In the genomic region with DNA sequence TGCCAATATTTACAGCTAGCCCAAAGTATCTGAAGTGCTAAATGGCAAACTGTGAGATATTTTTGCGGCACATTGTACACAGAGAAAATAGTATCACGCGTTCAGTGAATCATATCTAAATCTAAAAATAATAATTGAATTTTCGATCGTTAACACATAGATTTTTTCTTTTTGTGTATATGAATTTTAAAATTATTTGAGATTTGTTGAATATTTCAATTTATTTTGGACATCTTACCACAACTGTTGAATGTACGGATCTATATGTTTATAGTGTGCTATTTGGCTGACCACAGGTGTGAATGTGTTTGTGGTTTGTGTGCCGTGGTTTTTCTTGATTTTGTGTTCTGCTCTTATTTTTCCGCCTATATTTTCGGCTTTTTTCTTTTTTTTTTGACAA, we compare ENCODE assay signal across 1 fruit fly cellular context.
TF ChIP-seq lines count a peak whose summit lies in the region.

No protein-coding gene starts in this region.

TF ChIP-seq in whole organism, embryonic, 481 proteins besides CTCF, POLR2A, EP300 and RAD21 (continued from another document and continues in another):
- TF ChIP-seq Xbp1 (GFP tag; optimal IDR thresholded peaks at IDR 0.05; lab: Kevin White, UChicago) = peak; percentile 51
- TF ChIP-seq Bteb2 (GFP tag; optimal IDR thresholded peaks at IDR 0.05; lab: Kevin White, UChicago) = no peak
- no peak for TF ChIP-seq sr (GFP tag; IDR thresholded peaks at IDR 0.05; lab: Robert Waterston, UW)
- TF ChIP-seq CG2129 (GFP tag; IDR thresholded peaks at IDR 0.05; lab: Robert Waterston, UW; ENCODE audit: partially characterized antibody) = no peak
- TF ChIP-seq CG9876 (GFP tag; optimal IDR thresholded peaks at IDR 0.05; lab: Kevin White, UChicago) = no peak
- TF ChIP-seq CG9817 (tag; optimal IDR thresholded peaks at IDR 0.05; lab: Kevin White, UChicago) = peak; percentile 60
- peak; percentile 36 for TF ChIP-seq CG16815 (GFP tag; optimal IDR thresholded peaks at IDR 0.05; lab: Kevin White, UChicago)
- TF ChIP-seq sob (GFP tag; IDR thresholded peaks at IDR 0.05; lab: Robert Waterston, UW) = no peak; the same call in none of the 2 replicates
- TF ChIP-seq slp2 (GFP tag; optimal IDR thresholded peaks at IDR 0.05; lab: Kevin White, UChicago) = peak; percentile 23
- TF ChIP-seq bab2 (GFP tag; optimal IDR thresholded peaks at IDR 0.05; lab: Kevin White, UChicago) = peak; percentile 38
- no peak for TF ChIP-seq CG4328 (GFP tag; optimal IDR thresholded peaks at IDR 0.05; lab: Kevin White, UChicago)
- TF ChIP-seq mam (GFP tag; optimal IDR thresholded peaks at IDR 0.05; lab: Kevin White, UChicago) = peak; percentile 62
- no peak for TF ChIP-seq CG13296 (GFP tag; optimal IDR thresholded peaks at IDR 0.05; lab: Kevin White, UChicago)
- no peak for TF ChIP-seq Lpt (GFP tag; optimal IDR thresholded peaks at IDR 0.05; lab: Kevin White, UChicago)
- TF ChIP-seq Hsf (GFP tag; optimal IDR thresholded peaks at IDR 0.05; lab: Kevin White, UChicago) = peak; percentile 56
- TF ChIP-seq CG32532 (GFP tag; IDR thresholded peaks at IDR 0.05; lab: Robert Waterston, UW) = peak; percentile 71
- no peak for TF ChIP-seq knrl (GFP tag; IDR thresholded peaks at IDR 0.05; lab: Robert Waterston, UW; ENCODE audit: partially characterized antibody)
- TF ChIP-seq phol (tag; optimal IDR thresholded peaks at IDR 0.05; lab: Kevin White, UChicago) = peak; percentile 61
- TF ChIP-seq ro (GFP tag; IDR thresholded peaks at IDR 0.05; lab: Robert Waterston, UW) = 0 out of 2 replicates have a peak, but pooled peaks have one; percentile 28
- TF ChIP-seq H2.0 (GFP tag; IDR thresholded peaks at IDR 0.05; lab: Robert Waterston, UW) = peak; percentile 51; the same call in 1 of the 2 replicates
- TF ChIP-seq CG7928 (GFP tag; optimal IDR thresholded peaks at IDR 0.05; lab: Kevin White, UChicago) = peak; percentile 22
- TF ChIP-seq bbx (GFP tag; IDR thresholded peaks at IDR 0.05; lab: Robert Waterston, UW; ENCODE audit: partially characterized antibody) = no peak
- TF ChIP-seq chm (GFP tag; IDR thresholded peaks at IDR 0.05; lab: Robert Waterston, UW) = no peak
- peak; percentile 67 for TF ChIP-seq CG3281 (GFP tag; optimal IDR thresholded peaks at IDR 0.05; lab: Kevin White, UChicago)
- TF ChIP-seq CG11695 (GFP tag; IDR thresholded peaks at IDR 0.05; lab: Robert Waterston, UW) = peak; percentile 58; the same call in 2 of the 3 replicates
- TF ChIP-seq CG7786 (GFP tag; optimal IDR thresholded peaks at IDR 0.05; lab: Kevin White, UChicago) = peak; percentile 49
- TF ChIP-seq CG32772 (GFP tag; IDR thresholded peaks at IDR 0.05; lab: Robert Waterston, UW) = no peak; the same call in none of the 2 replicates
- TF ChIP-seq Awh (GFP tag; IDR thresholded peaks at IDR 0.05; lab: Robert Waterston, UW) = no peak
- no peak for TF ChIP-seq her (GFP tag; optimal IDR thresholded peaks at IDR 0.05; lab: Kevin White, UChicago)
- TF ChIP-seq fd64A (GFP tag; optimal IDR thresholded peaks at IDR 0.05; lab: Kevin White, UChicago) = no peak
- peak; percentile 37; the same call in 1 of the 2 replicates for TF ChIP-seq ap (GFP tag; IDR thresholded peaks at IDR 0.05; lab: Robert Waterston, UW)
- peak; percentile 74 for TF ChIP-seq Rfx (GFP tag; IDR thresholded peaks at IDR 0.05; lab: Robert Waterston, UW)
- peak; percentile 19 for TF ChIP-seq caup (GFP tag; optimal IDR thresholded peaks at IDR 0.05; lab: Kevin White, UChicago; ENCODE audit: severe bottlenecking)
- no peak for TF ChIP-seq mld (GFP tag; IDR thresholded peaks at IDR 0.05; lab: Robert Waterston, UW; ENCODE audit: partially characterized antibody)
- no peak for TF ChIP-seq CG30431 (GFP tag; optimal IDR thresholded peaks at IDR 0.05; lab: Kevin White, UChicago)
- TF ChIP-seq CG18262 (tag; optimal IDR thresholded peaks at IDR 0.05; lab: Kevin White, UChicago) = peak; percentile 58
- TF ChIP-seq pfk (GFP tag; optimal IDR thresholded peaks at IDR 0.05; lab: Kevin White, UChicago) = no peak
- no peak for TF ChIP-seq lbe (GFP tag; optimal IDR thresholded peaks at IDR 0.05; lab: Kevin White, UChicago)
- TF ChIP-seq Dfd (GFP tag; optimal IDR thresholded peaks at IDR 0.05; lab: Kevin White, UChicago) = no peak
- TF ChIP-seq CG10267 (tag; optimal IDR thresholded peaks at IDR 0.05; lab: Kevin White, UChicago) = peak; percentile 38
- no peak for TF ChIP-seq Bgb (GFP tag; IDR thresholded peaks at IDR 0.05; lab: Robert Waterston, UW; ENCODE audit: partially characterized antibody)
- no peak for TF ChIP-seq fru (optimal IDR thresholded peaks at IDR 0.05; lab: Kevin White, UChicago)
- no peak for TF ChIP-seq CG3407 (GFP tag; optimal IDR thresholded peaks at IDR 0.05; lab: Kevin White, UChicago)
- TF ChIP-seq jigr1 (GFP tag; IDR thresholded peaks at IDR 0.05; lab: Robert Waterston, UW) = no peak
- TF ChIP-seq pzg (GFP tag; optimal IDR thresholded peaks at IDR 0.05; lab: Kevin White, UChicago) = no peak
- no peak for TF ChIP-seq dmrt11E (tag; optimal IDR thresholded peaks at IDR 0.05; lab: Kevin White, UChicago)
- peak; percentile 55 for TF ChIP-seq NfI (GFP tag; optimal IDR thresholded peaks at IDR 0.05; lab: Kevin White, UChicago)
- TF ChIP-seq D19B (GFP tag; optimal IDR thresholded peaks at IDR 0.05; lab: Kevin White, UChicago) = peak; percentile 54
- TF ChIP-seq CG12299 (tag; optimal IDR thresholded peaks at IDR 0.05; lab: Kevin White, UChicago) = no peak
- TF ChIP-seq sima (GFP tag; optimal IDR thresholded peaks at IDR 0.05; lab: Kevin White, UChicago) = no peak
- no peak for TF ChIP-seq B-H2 (GFP tag; optimal IDR thresholded peaks at IDR 0.05; lab: Kevin White, UChicago)
- TF ChIP-seq CG4707 (GFP tag; optimal IDR thresholded peaks at IDR 0.05; lab: Kevin White, UChicago) = no peak
- no peak for TF ChIP-seq CG10462 (GFP tag; optimal IDR thresholded peaks at IDR 0.05; lab: Kevin White, UChicago)
- TF ChIP-seq Antp (GFP tag; optimal IDR thresholded peaks at IDR 0.05; lab: Kevin White, UChicago) = peak; percentile 14
- peak; percentile 68 for TF ChIP-seq CG30403 (GFP tag; optimal IDR thresholded peaks at IDR 0.05; lab: Kevin White, UChicago)
- TF ChIP-seq slou (GFP tag; optimal IDR thresholded peaks at IDR 0.05; lab: Kevin White, UChicago) = no peak
- peak; percentile 43 for TF ChIP-seq Nf-YB (GFP tag; optimal IDR thresholded peaks at IDR 0.05; lab: Kevin White, UChicago)
- no peak for TF ChIP-seq Hr78 (GFP tag; optimal IDR thresholded peaks at IDR 0.05; lab: Kevin White, UChicago)
- no peak for TF ChIP-seq hkb (optimal IDR thresholded peaks at IDR 0.05; lab: Kevin White, UChicago)
- peak; percentile 10; the same call in 1 of the 2 replicates for TF ChIP-seq hkb (GFP tag; IDR thresholded peaks at IDR 0.05; lab: Robert Waterston, UW)
- TF ChIP-seq nom (GFP tag; optimal IDR thresholded peaks at IDR 0.05; lab: Kevin White, UChicago) = no peak
- peak; percentile 48 for TF ChIP-seq CG2712 (tag; optimal IDR thresholded peaks at IDR 0.05; lab: Kevin White, UChicago)
- TF ChIP-seq CG11723 (GFP tag; optimal IDR thresholded peaks at IDR 0.05; lab: Kevin White, UChicago) = no peak
- TF ChIP-seq CG14441 (GFP tag; IDR thresholded peaks at IDR 0.05; lab: Robert Waterston, UW) = peak; percentile 69
- no peak for TF ChIP-seq CG8359 (GFP tag; optimal IDR thresholded peaks at IDR 0.05; lab: Kevin White, UChicago; ENCODE audit: borderline replicate concordance)
- TF ChIP-seq chif (GFP tag; optimal IDR thresholded peaks at IDR 0.05; lab: Kevin White, UChicago) = peak in 1 of 2 experiments; percentile 42
- no peak for TF ChIP-seq Elba2 (GFP tag; optimal IDR thresholded peaks at IDR 0.05; lab: Kevin White, UChicago)
- TF ChIP-seq MBD-R2 (GFP tag; IDR thresholded peaks at IDR 0.05; lab: Robert Waterston, UW) = 0 out of 2 replicates have a peak, but pooled peaks have one; percentile 18
- TF ChIP-seq chinmo (GFP tag; IDR thresholded peaks at IDR 0.05; lab: Robert Waterston, UW; ENCODE audit: partially characterized antibody) = no peak
- TF ChIP-seq lola (GFP tag; optimal IDR thresholded peaks at IDR 0.05; lab: Kevin White, UChicago) = peak in 1 of 3 experiments; percentile 18
- TF ChIP-seq Fer1 (GFP tag; optimal IDR thresholded peaks at IDR 0.05; lab: Kevin White, UChicago) = peak; percentile 47
- TF ChIP-seq tgo (GFP tag; IDR thresholded peaks at IDR 0.05; lab: Robert Waterston, UW) = peak; percentile 46; the same call in 1 of the 3 replicates
- no peak for TF ChIP-seq gfzf (GFP tag; optimal IDR thresholded peaks at IDR 0.05; lab: Kevin White, UChicago)
- no peak for TF ChIP-seq croc (GFP tag; conservative IDR thresholded peaks at IDR 0.05; lab: Robert Waterston, UW)
- no peak for TF ChIP-seq CG7987 (GFP tag; optimal IDR thresholded peaks at IDR 0.05; lab: Kevin White, UChicago)
- TF ChIP-seq Ravus (GFP tag; IDR thresholded peaks at IDR 0.05; lab: Robert Waterston, UW) = 0 out of 2 replicates have a peak, but pooled peaks have one; percentile 4
- peak; percentile 43 for TF ChIP-seq HLH54F (GFP tag; optimal IDR thresholded peaks at IDR 0.05; lab: Kevin White, UChicago)
- no peak for TF ChIP-seq CG18011 (GFP tag; optimal IDR thresholded peaks at IDR 0.05; lab: Kevin White, UChicago)
- peak; percentile 65 for TF ChIP-seq pho (GFP tag; optimal IDR thresholded peaks at IDR 0.05; lab: Kevin White, UChicago)
- no peak for TF ChIP-seq Lhr (GFP tag; optimal IDR thresholded peaks at IDR 0.05; lab: Kevin White, UChicago)
- TF ChIP-seq C15 (GFP tag; IDR thresholded peaks at IDR 0.05; lab: Robert Waterston, UW) = 0 out of 3 replicates have a peak, but pooled peaks have one; percentile 8
- no peak for TF ChIP-seq gt (GFP tag; IDR thresholded peaks at IDR 0.05; lab: Robert Waterston, UW)
- peak; percentile 43 for TF ChIP-seq Max (GFP tag; optimal IDR thresholded peaks at IDR 0.05; lab: Kevin White, UChicago)
- no peak for TF ChIP-seq Dad (GFP tag; optimal IDR thresholded peaks at IDR 0.05; lab: Kevin White, UChicago)
- peak; percentile 65; the same call in 2 of the 3 replicates for TF ChIP-seq dysf (GFP tag; IDR thresholded peaks at IDR 0.05; lab: Robert Waterston, UW)
- TF ChIP-seq chn (GFP tag; optimal IDR thresholded peaks at IDR 0.05; lab: Kevin White, UChicago) = no peak
- peak; percentile 31 for TF ChIP-seq odd (GFP tag; optimal IDR thresholded peaks at IDR 0.05; lab: Kevin White, UChicago)
- TF ChIP-seq sens-2 (GFP tag; IDR thresholded peaks at IDR 0.05; lab: Robert Waterston, UW) = no peak
- no peak for TF ChIP-seq Dp (GFP tag; optimal IDR thresholded peaks at IDR 0.05; lab: Kevin White, UChicago)
- no peak for TF ChIP-seq Sin3A (optimal IDR thresholded peaks at IDR 0.05; lab: Kevin White, UChicago)
- TF ChIP-seq Doc2 (GFP tag; IDR thresholded peaks at IDR 0.05; lab: Robert Waterston, UW) = no peak
- no peak for TF ChIP-seq CG2116 (GFP tag; optimal IDR thresholded peaks at IDR 0.05; lab: Kevin White, UChicago)
- no peak for TF ChIP-seq ash1 (GFP tag; optimal IDR thresholded peaks at IDR 0.05; lab: Kevin White, UChicago)
- TF ChIP-seq gro (GFP tag; optimal IDR thresholded peaks at IDR 0.05; lab: Kevin White, UChicago) = peak; percentile 16
- TF ChIP-seq CG15073 (GFP tag; optimal IDR thresholded peaks at IDR 0.05; lab: Kevin White, UChicago) = no peak
- peak; percentile 40 for TF ChIP-seq Hr3 (GFP tag; optimal IDR thresholded peaks at IDR 0.05; lab: Kevin White, UChicago)
- peak; percentile 24; the same call in 1 of the 2 replicates for TF ChIP-seq CG9215 (GFP tag; IDR thresholded peaks at IDR 0.05; lab: Robert Waterston, UW)
- TF ChIP-seq CG10321 (GFP tag; IDR thresholded peaks at IDR 0.05; lab: Robert Waterston, UW) = no peak
- TF ChIP-seq NC2α (GFP tag; optimal IDR thresholded peaks at IDR 0.05; lab: Kevin White, UChicago) = no peak
- TF ChIP-seq abd-A (tag; optimal IDR thresholded peaks at IDR 0.05; lab: Kevin White, UChicago) = no peak
- TF ChIP-seq CG4730 (GFP tag; IDR thresholded peaks at IDR 0.05; lab: Robert Waterston, UW) = peak; percentile 44; the same call in 1 of the 2 replicates
- 0 out of 2 replicates have a peak, but pooled peaks have one; percentile 8 for TF ChIP-seq CG31224 (GFP tag; IDR thresholded peaks at IDR 0.05; lab: Robert Waterston, UW)
- TF ChIP-seq toy (GFP tag; IDR thresholded peaks at IDR 0.05; lab: Robert Waterston, UW) = no peak
- no peak for TF ChIP-seq bowl (GFP tag; IDR thresholded peaks at IDR 0.05; lab: Robert Waterston, UW)
- TF ChIP-seq CG12071 (GFP tag; optimal IDR thresholded peaks at IDR 0.05; lab: Kevin White, UChicago) = no peak
- TF ChIP-seq cwo (GFP tag; optimal IDR thresholded peaks at IDR 0.05; lab: Kevin White, UChicago) = peak; percentile 51
- TF ChIP-seq onecut (GFP tag; IDR thresholded peaks at IDR 0.05; lab: Robert Waterston, UW) = no peak
- no peak for TF ChIP-seq CG16779 (GFP tag; IDR thresholded peaks at IDR 0.05; lab: Robert Waterston, UW)
- TF ChIP-seq Jarid2 (GFP tag; optimal IDR thresholded peaks at IDR 0.05; lab: Kevin White, UChicago) = no peak
- TF ChIP-seq inv (GFP tag; IDR thresholded peaks at IDR 0.05; lab: Robert Waterston, UW; ENCODE audit: partially characterized antibody) = no peak
- no peak for TF ChIP-seq CG31365 (tag; optimal IDR thresholded peaks at IDR 0.05; lab: Kevin White, UChicago)
- peak; percentile 53 for TF ChIP-seq Ptx1 (GFP tag; IDR thresholded peaks at IDR 0.05; lab: Robert Waterston, UW)
- TF ChIP-seq sna (GFP tag; IDR thresholded peaks at IDR 0.05; lab: Robert Waterston, UW; ENCODE audit: partially characterized antibody) = no peak
- TF ChIP-seq CG16813 (GFP tag; IDR thresholded peaks at IDR 0.05; lab: Robert Waterston, UW; ENCODE audit: partially characterized antibody) = no peak
- no peak for TF ChIP-seq CG10565 (GFP tag; optimal IDR thresholded peaks at IDR 0.05; lab: Kevin White, UChicago)
- TF ChIP-seq D (optimal IDR thresholded peaks at IDR 0.05; lab: Kevin White, UChicago) = no peak
- peak; percentile 16 for TF ChIP-seq D (GFP tag; optimal IDR thresholded peaks at IDR 0.05; lab: Kevin White, UChicago)
- no peak for TF ChIP-seq ara (GFP tag; IDR thresholded peaks at IDR 0.05; lab: Robert Waterston, UW)
- peak; percentile 59; the same call in 1 of the 2 replicates for TF ChIP-seq NFAT (GFP tag; IDR thresholded peaks at IDR 0.05; lab: Robert Waterston, UW)
- TF ChIP-seq Dip2 (GFP tag; IDR thresholded peaks at IDR 0.05; lab: Robert Waterston, UW) = no peak
- TF ChIP-seq schlank (tag; optimal IDR thresholded peaks at IDR 0.05; lab: Kevin White, UChicago) = peak; percentile 4
- TF ChIP-seq Myb (GFP tag; optimal IDR thresholded peaks at IDR 0.05; lab: Kevin White, UChicago) = no peak
- TF ChIP-seq CG7963 (GFP tag; IDR thresholded peaks at IDR 0.05; lab: Robert Waterston, UW; ENCODE audit: partially characterized antibody) = no peak
- TF ChIP-seq eve (GFP tag; optimal IDR thresholded peaks at IDR 0.05; lab: Kevin White, UChicago) = peak in 1 of 2 experiments; percentile 71
- peak; percentile 46 for TF ChIP-seq Blimp-1 (GFP tag; optimal IDR thresholded peaks at IDR 0.05; lab: Kevin White, UChicago)
- TF ChIP-seq CG15479 (GFP tag; optimal IDR thresholded peaks at IDR 0.05; lab: Kevin White, UChicago) = no peak
